Fruit fly (Drosophila melanogaster) whole organism, prepupa: ENCODE measurements around the gene Grip128.

Source experiments
- Blimp-1 ChIP-seq: fragments of 200-800 bp; sonication (Bioruptor generic); optimal IDR thresholded peaks from 3 replicates; lab custom pipeline; 2017; ENCODE audit warnings: missing biosample characterization, missing genetic modification characterization, mild to moderate bottlenecking, moderate library complexity, missing genetic modification reagents
- CG10631 ChIP-seq: fragments of 200-800 bp; sonication (Bioruptor generic); optimal IDR thresholded peaks from 2 replicates; lab custom pipeline; 2016; ENCODE audit warnings: missing biosample characterization, missing genetic modification characterization
- Hr38 ChIP-seq: sonication (Bioruptor generic); optimal IDR thresholded peaks from 2 replicates; lab custom pipeline; 2016; ENCODE audit warnings: missing biosample characterization, missing genetic modification characterization
- Hr39 ChIP-seq: fragments of 200-800 bp; sonication (Bioruptor generic); optimal IDR thresholded peaks from 2 replicates; lab custom pipeline; 2016; ENCODE audit warnings: missing biosample characterization, missing genetic modification characterization
- Met ChIP-seq: fragments of 200-800 bp; sonication (Bioruptor generic); optimal IDR thresholded peaks from 3 replicates; lab custom pipeline; 2016; ENCODE audit warnings: missing biosample characterization, missing genetic modification characterization
- Sox102F ChIP-seq: fragments of 200-800 bp; sonication (Bioruptor generic); optimal IDR thresholded peaks from 2 replicates; lab custom pipeline; 2016; ENCODE audit warnings: missing biosample characterization, mild to moderate bottlenecking, missing genetic modification characterization
- fkh ChIP-seq: fragments of 200-800 bp; sonication (Bioruptor generic); optimal IDR thresholded peaks from 3 replicates; lab custom pipeline; 2017; ENCODE audit warnings: missing biosample characterization, mild to moderate bottlenecking, missing genetic modification characterization, moderate library complexity
- pdm3 ChIP-seq: fragments of 200-800 bp; sonication (Bioruptor generic); optimal IDR thresholded peaks from 3 replicates; lab custom pipeline; 2016; ENCODE audit warnings: missing biosample characterization, missing genetic modification characterization
- salr ChIP-seq, 2 experiments: fragments of 200-800 bp; sonication (Bioruptor generic); optimal IDR thresholded peaks; 3 replicates each; lab custom pipeline; 2016 to 2018; ENCODE audit warnings: missing biosample characterization in 2 of 2, missing genetic modification characterization in 2 of 2, mild to moderate bottlenecking in 1 of 2
- topi ChIP-seq: fragments of 200-800 bp; sonication (Bioruptor generic); optimal IDR thresholded peaks from 3 replicates; lab custom pipeline; 2016; ENCODE audit warnings: missing biosample characterization, missing genetic modification characterization

- no peak for TF ChIP-seq Blimp-1 (GFP tag; lab: Kevin White, UChicago)
- no peak for TF ChIP-seq Hr38 (GFP tag; lab: Kevin White, UChicago)
- no peak for TF ChIP-seq salr (GFP tag; optimal IDR thresholded peaks at IDR 0.05; lab: Kevin White, UChicago)
- no peak for TF ChIP-seq Met (GFP tag; lab: Kevin White, UChicago)
- no peak for TF ChIP-seq Sox102F (GFP tag; lab: Kevin White, UChicago)
- TF ChIP-seq Hr39 (GFP tag; lab: Kevin White, UChicago), result no peak
- no peak for TF ChIP-seq topi (GFP tag; lab: Kevin White, UChicago)
- TF ChIP-seq fkh (GFP tag; lab: Kevin White, UChicago), result no peak
- TF ChIP-seq CG10631, result no peak
- TF ChIP-seq pdm3 (GFP tag; lab: Kevin White, UChicago), result no peak
These were observed 12.6 kb upstream of the Grip128 start for dm6 chrX:15484451-15485032.
